Fruit fly (Drosophila melanogaster): Measurements from ENCODE around the gene Tpt.
A peak's percentile ranks its signal among the peaks of the same experiment; 100 is the strongest.

Gene Tpt

dm6 chr3L:8450747-8451146 is 45.7 kb upstream of the Tpt start (continued):
- TF ChIP-seq CG18619 (GFP tag; optimal IDR thresholded peaks at IDR 0.05) = no peak
- no peak for TF ChIP-seq nau (GFP tag; optimal IDR thresholded peaks at IDR 0.05)
- TF ChIP-seq CG8944 (GFP tag; optimal IDR thresholded peaks at IDR 0.05) = no peak
- no peak for TF ChIP-seq peb (GFP tag; IDR thresholded peaks at IDR 0.05)
- no peak for TF ChIP-seq Doc3 (GFP tag; IDR thresholded peaks at IDR 0.05; ENCODE audit: partially characterized antibody)
- TF ChIP-seq CG15011 (GFP tag; optimal IDR thresholded peaks at IDR 0.05) = no peak
- no peak for TF ChIP-seq vnd (GFP tag; IDR thresholded peaks at IDR 0.05; ENCODE audit: partially characterized antibody)
- no peak for TF ChIP-seq Sin3A (optimal IDR thresholded peaks at IDR 0.05)
- no peak for TF ChIP-seq ac (GFP tag; optimal IDR thresholded peaks at IDR 0.05)
- TF ChIP-seq sens-2 (GFP tag; IDR thresholded peaks at IDR 0.05) = no peak
- TF ChIP-seq BtbVII (GFP tag; optimal IDR thresholded peaks at IDR 0.05) = no peak
- peak; percentile 11 for TF ChIP-seq kni (GFP tag; optimal IDR thresholded peaks at IDR 0.05)
- no peak for TF ChIP-seq ap (GFP tag; IDR thresholded peaks at IDR 0.05)
- no peak for TF ChIP-seq az2 (GFP tag; optimal IDR thresholded peaks at IDR 0.05)
- TF ChIP-seq pan (optimal IDR thresholded peaks at IDR 0.05) = no peak
- TF ChIP-seq pan (GFP tag; optimal IDR thresholded peaks at IDR 0.05 in 1 of 2, IDR thresholded peaks at IDR 0.05 in 1 of 2) = no peak
- TF ChIP-seq unpg (GFP tag; optimal IDR thresholded peaks at IDR 0.05) = no peak
- TF ChIP-seq CG32767 (GFP tag; IDR thresholded peaks at IDR 0.05) = 0 out of 2 replicates have a peak, but pooled peaks have one; percentile 14
- no peak for TF ChIP-seq dmrt99B (tag; optimal IDR thresholded peaks at IDR 0.05)
- no peak for TF ChIP-seq zen2 (GFP tag; IDR thresholded peaks at IDR 0.05; ENCODE audit: partially characterized antibody)
- no peak for TF ChIP-seq CG6254 (GFP tag; optimal IDR thresholded peaks at IDR 0.05)
- TF ChIP-seq Opbp (GFP tag; IDR thresholded peaks at IDR 0.05; ENCODE audit: partially characterized antibody) = no peak
- TF ChIP-seq CG9817 (tag; optimal IDR thresholded peaks at IDR 0.05) = no peak
- TF ChIP-seq Antp (GFP tag; optimal IDR thresholded peaks at IDR 0.05) = no peak
- peak; percentile 32; the same call in 1 of the 3 replicates for TF ChIP-seq Dbx (GFP tag; IDR thresholded peaks at IDR 0.05)
- TF ChIP-seq CG17385 (GFP tag; optimal IDR thresholded peaks at IDR 0.05) = peak; percentile 65
- TF ChIP-seq CG11456 (GFP tag; IDR thresholded peaks at IDR 0.05) = no peak
- no peak for TF ChIP-seq CG15479 (GFP tag; optimal IDR thresholded peaks at IDR 0.05)
- TF ChIP-seq sob (GFP tag; IDR thresholded peaks at IDR 0.05) = no peak

dm6 chr3L:8449800-8450690 is 45.0 kb upstream of the Tpt start, which contains the start of gene Gug:
TSS of gene Gug (plus strand) at chr3L:8449922.
- no peak for TF ChIP-seq CG9437 (GFP tag; optimal IDR thresholded peaks at IDR 0.05)
- TF ChIP-seq Vsx1 (GFP tag; optimal IDR thresholded peaks at IDR 0.05) = peak; percentile 12
- no peak for TF ChIP-seq so (GFP tag; IDR thresholded peaks at IDR 0.05)
- TF ChIP-seq CG9215 (GFP tag; IDR thresholded peaks at IDR 0.05) = peak; percentile 42; the same call in 1 of the 2 replicates
- peak; percentile 31 for TF ChIP-seq nerfin-1 (tag; optimal IDR thresholded peaks at IDR 0.05)
- TF ChIP-seq gt (GFP tag; IDR thresholded peaks at IDR 0.05) = no peak
- TF ChIP-seq Scr (GFP tag; IDR thresholded peaks at IDR 0.05; ENCODE audit: partially characterized antibody) = no peak; the same call in 1 of the 2 replicates
- 0 out of 3 replicates have a peak, but pooled peaks have one; percentile 5 for TF ChIP-seq Optix (GFP tag; IDR thresholded peaks at IDR 0.05)
- no peak for TF ChIP-seq CG1792 (GFP tag; optimal IDR thresholded peaks at IDR 0.05)
- no peak for TF ChIP-seq Ravus (GFP tag; IDR thresholded peaks at IDR 0.05)
- peak; percentile 2 for TF ChIP-seq lov (optimal IDR thresholded peaks at IDR 0.05)
- TF ChIP-seq lov (GFP tag; IDR thresholded peaks at IDR 0.05) = no peak
- peak; percentile 53 for TF ChIP-seq Aef1 (GFP tag; IDR thresholded peaks at IDR 0.05)
- peak; percentile 94; the same call in 3 of the 4 replicates for TF ChIP-seq chinmo (GFP tag; IDR thresholded peaks at IDR 0.05; ENCODE audit: partially characterized antibody)
- peak; percentile 90 for TF ChIP-seq pzg (GFP tag; optimal IDR thresholded peaks at IDR 0.05)
- TF ChIP-seq pb (GFP tag; optimal IDR thresholded peaks at IDR 0.05) = no peak
- TF ChIP-seq Xrp1 (GFP tag; IDR thresholded peaks at IDR 0.05) = no peak
- no peak for TF ChIP-seq al (GFP tag; IDR thresholded peaks at IDR 0.05)
- no peak for TF ChIP-seq pum (GFP tag; optimal IDR thresholded peaks at IDR 0.05)
- TF ChIP-seq Deaf1 (tag; optimal IDR thresholded peaks at IDR 0.05) = peak; percentile 62
- TF ChIP-seq CG11696 (GFP tag; IDR thresholded peaks at IDR 0.05) = no peak
- TF ChIP-seq GATAe (GFP tag; conservative IDR thresholded peaks at IDR 0.05) = no peak

Measured in whole organism, embryonic.